Worm (Caenorhabditis elegans): ENCODE data around the gene tyr-2.

ce11 chrIII:13724018-13724892 is 19.8 kb upstream of the tyr-2 start:
- TF ChIP-seq lin-39 (tag; optimal IDR thresholded peaks at IDR 0.05), result no peak
- TF ChIP-seq aly-2 (tag; optimal IDR thresholded peaks at IDR 0.05), result no peak
- TF ChIP-seq jun-1 (tag; optimal IDR thresholded peaks at IDR 0.05), result no peak
- TF ChIP-seq nhr-67 (tag; optimal IDR thresholded peaks at IDR 0.05), result no peak
